Worm (Caenorhabditis elegans) whole organism, mixed stage, embryonic: ENCODE data around the gene glt-5.

Experiments
- M03D4.4 ChIP-seq: sonication (generic microtip); optimal IDR thresholded peaks from 2 replicates; lab custom pipeline; 2017; ENCODE audit warnings: mild to moderate bottlenecking, missing genetic modification characterization, missing compliant biosample characterization
- blmp-1 ChIP-seq: fragments of 150-350 bp; optimal IDR thresholded peaks from 2 replicates; lab custom pipeline; 2014; ENCODE audit warnings: missing biosample characterization, missing genetic modification characterization
- ces-1 ChIP-seq: fragments of 150-350 bp; optimal IDR thresholded peaks from 2 replicates; lab custom pipeline; 2014; ENCODE audit warnings: missing biosample characterization, missing genetic modification reagents, missing genetic modification characterization
- hlh-1 ChIP-seq: fragments of 150-350 bp; optimal IDR thresholded peaks from 2 replicates; lab custom pipeline; 2014; ENCODE audit warnings: missing biosample characterization, missing genetic modification reagents, missing genetic modification characterization
- nhr-237 ChIP-seq: fragments of 150-350 bp; optimal IDR thresholded peaks from 2 replicates; lab custom pipeline; 2014; ENCODE audit warnings: missing biosample characterization, missing genetic modification characterization
- unc-39 ChIP-seq: fragments of 150-350 bp; optimal IDR thresholded peaks from 2 replicates; lab custom pipeline; 2014; ENCODE audit warnings: missing biosample characterization, missing genetic modification characterization
- unc-62 ChIP-seq: fragments of 150-350 bp; optimal IDR thresholded peaks from 2 replicates; lab custom pipeline; 2014; ENCODE audit warnings: missing biosample characterization, missing genetic modification reagents, missing genetic modification characterization

DNA sequence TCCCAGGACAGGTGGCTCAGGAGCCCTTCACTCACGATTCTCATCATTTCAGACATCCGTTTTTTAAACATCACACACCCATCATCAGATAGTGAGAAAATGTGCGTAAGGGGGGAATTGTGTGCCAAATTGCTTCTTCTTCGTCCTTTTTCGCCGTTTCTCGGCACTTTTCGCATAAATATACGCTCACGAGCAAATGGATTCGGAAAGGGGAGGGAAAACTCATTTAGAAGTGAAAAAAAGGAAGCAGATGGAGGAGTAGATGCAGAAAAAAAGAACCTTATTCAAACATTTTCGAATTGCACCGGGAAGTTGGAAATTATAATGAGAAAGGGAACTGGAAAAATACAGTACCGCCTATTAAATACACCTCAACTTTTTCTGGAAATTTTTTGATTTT, 26.6 kb downstream of the glt-5 start:
- no peak for TF ChIP-seq hlh-1 (tag; lab: Kevin White, UChicago)
- TF ChIP-seq blmp-1 (tag; lab: Kevin White, UChicago) = no peak
- TF ChIP-seq unc-62 (GFP tag; lab: Kevin White, UChicago) = no peak
- no peak for TF ChIP-seq unc-39
- no peak for TF ChIP-seq nhr-237 (tag; lab: Kevin White, UChicago)
- TF ChIP-seq M03D4.4 (tag; lab: Kevin White, UChicago) = no peak
- TF ChIP-seq ces-1 (GFP tag; lab: Kevin White, UChicago) = peak; percentile 1
